Worm (Caenorhabditis elegans): ENCODE results near the gene srh-16.

The srh-16 gene

ce11 chrV:12276946-12277345, 14.7 kb upstream of the srh-16 start, which contains the start of gene bnc-1:
TSS of gene bnc-1 (minus strand) at chrV:12277046.
- no peak for TF ChIP-seq pes-1 (GFP tag; IDR thresholded peaks at IDR 0.05)
- TF ChIP-seq tbx-11 (GFP tag; IDR thresholded peaks at IDR 0.05), result no peak
- no peak for TF ChIP-seq hmg-4 (GFP tag; optimal IDR thresholded peaks at IDR 0.05)
- no peak for TF ChIP-seq B0310.2 (tag; optimal IDR thresholded peaks at IDR 0.05)
- TF ChIP-seq tbx-37 (GFP tag; conservative IDR thresholded peaks at IDR 0.05), result no peak
- TF ChIP-seq ceh-36 (tag; optimal IDR thresholded peaks at IDR 0.05), result no peak
- no peak for TF ChIP-seq ets-7 (tag; optimal IDR thresholded peaks at IDR 0.05)

- TF ChIP-seq ceh-36 (tag; optimal IDR thresholded peaks at IDR 0.05), result peak; percentile 3
- TF ChIP-seq sea-1 (GFP tag; conservative IDR thresholded peaks at IDR 0.05), result no peak
- no peak for TF ChIP-seq F13C5.2 (tag; optimal IDR thresholded peaks at IDR 0.05)
These were observed 10.2 kb upstream of the srh-16 start for ce11 chrV:12281508-12281907.

- TF ChIP-seq hnd-1 (tag; optimal IDR thresholded peaks at IDR 0.05), result no peak
- no peak for TF ChIP-seq scrt-1 (GFP tag; IDR thresholded peaks at IDR 0.05)
- TF ChIP-seq B0310.2 (tag; optimal IDR thresholded peaks at IDR 0.05), result no peak
- TF ChIP-seq hmbx-1 (tag; optimal IDR thresholded peaks at IDR 0.05), result no peak
- no peak for TF ChIP-seq ceh-36 (tag; optimal IDR thresholded peaks at IDR 0.05)
These were observed 8.5 kb upstream of the srh-16 start, which contains the start of gene F55C5.10 for ce11 chrV:12283187-12283586. TSS of gene F55C5.10 (plus strand) at chrV:12283487.

ce11 chrV:12287667-12288066, 4.0 kb upstream of the srh-16 start:
- TF ChIP-seq ets-7 (tag; optimal IDR thresholded peaks at IDR 0.05), result no peak
- TF ChIP-seq pes-1 (GFP tag; IDR thresholded peaks at IDR 0.05), result no peak
- no peak for TF ChIP-seq hmg-4 (GFP tag; optimal IDR thresholded peaks at IDR 0.05)
- TF ChIP-seq hnd-1 (tag; optimal IDR thresholded peaks at IDR 0.05), result no peak
- no peak for TF ChIP-seq F13C5.2 (tag; optimal IDR thresholded peaks at IDR 0.05)
- TF ChIP-seq flt-1 (GFP tag; IDR thresholded peaks at IDR 0.05), result no peak
- TF ChIP-seq tbx-11 (GFP tag; IDR thresholded peaks at IDR 0.05), result no peak
- no peak for TF ChIP-seq aly-1 (tag; optimal IDR thresholded peaks at IDR 0.05)
- TF ChIP-seq tra-4 (tag; optimal IDR thresholded peaks at IDR 0.05), result no peak
- no peak for TF ChIP-seq tbx-37 (GFP tag; conservative IDR thresholded peaks at IDR 0.05)
- TF ChIP-seq hmbx-1 (tag; optimal IDR thresholded peaks at IDR 0.05), result no peak
- no peak for TF ChIP-seq sea-1 (GFP tag; conservative IDR thresholded peaks at IDR 0.05)
- no peak for TF ChIP-seq ceh-13 (GFP tag; optimal IDR thresholded peaks at IDR 0.05)
- no peak for TF ChIP-seq ama-1 (optimal IDR thresholded peaks at IDR 0.05)
- no peak for TF ChIP-seq scrt-1 (GFP tag; IDR thresholded peaks at IDR 0.05)
- no peak for TF ChIP-seq ceh-36 (tag; optimal IDR thresholded peaks at IDR 0.05)
- no peak for TF ChIP-seq B0310.2 (tag; optimal IDR thresholded peaks at IDR 0.05)

- no peak for TF ChIP-seq F13C5.2 (tag; optimal IDR thresholded peaks at IDR 0.05)
- no peak for TF ChIP-seq ama-1 (optimal IDR thresholded peaks at IDR 0.05)
- no peak for TF ChIP-seq hnd-1 (tag; optimal IDR thresholded peaks at IDR 0.05)
- no peak for TF ChIP-seq ceh-36 (tag; optimal IDR thresholded peaks at IDR 0.05)
- no peak for TF ChIP-seq ets-7 (tag; optimal IDR thresholded peaks at IDR 0.05)
- TF ChIP-seq aly-1 (tag; optimal IDR thresholded peaks at IDR 0.05), result no peak
- no peak for TF ChIP-seq B0310.2 (tag; optimal IDR thresholded peaks at IDR 0.05)
- no peak for TF ChIP-seq flt-1 (GFP tag; IDR thresholded peaks at IDR 0.05)
- no peak for TF ChIP-seq hmg-4 (GFP tag; optimal IDR thresholded peaks at IDR 0.05)
These were observed 3.1 kb upstream of the srh-16 start, which contains the start of gene rskd-1 for ce11 chrV:12288577-12288976. TSS of gene rskd-1 (minus strand) at chrV:12288615.

ce11 chrV:12294091-12294490, 2.4 kb downstream of the srh-16 start:
- TF ChIP-seq sea-1 (GFP tag; conservative IDR thresholded peaks at IDR 0.05) (no peak), ceh-36 (tag; optimal IDR thresholded peaks at IDR 0.05) (no peak), ama-1 (optimal IDR thresholded peaks at IDR 0.05) (no peak), ets-7 (tag; optimal IDR thresholded peaks at IDR 0.05) (no peak), B0310.2 (tag; optimal IDR thresholded peaks at IDR 0.05) (no peak), ceh-13 (GFP tag; optimal IDR thresholded peaks at IDR 0.05) (no peak), tra-4 (tag; optimal IDR thresholded peaks at IDR 0.05) (no peak), aly-1 (tag; optimal IDR thresholded peaks at IDR 0.05) (no peak), pes-1 (GFP tag; IDR thresholded peaks at IDR 0.05) (no peak), scrt-1 (GFP tag; IDR thresholded peaks at IDR 0.05) (no peak), flt-1 (GFP tag; IDR thresholded peaks at IDR 0.05) (no peak), hmg-4 (GFP tag; optimal IDR thresholded peaks at IDR 0.05) (no peak), hmbx-1 (tag; optimal IDR thresholded peaks at IDR 0.05) (no peak), hnd-1 (tag; optimal IDR thresholded peaks at IDR 0.05) (no peak), F13C5.2 (tag; optimal IDR thresholded peaks at IDR 0.05) (no peak), tbx-37 (GFP tag; conservative IDR thresholded peaks at IDR 0.05) (no peak), tbx-11 (GFP tag; IDR thresholded peaks at IDR 0.05) (no peak)

- TF ChIP-seq tra-4 (tag; optimal IDR thresholded peaks at IDR 0.05), result no peak
- peak; percentile 2 for TF ChIP-seq hmg-4 (GFP tag; optimal IDR thresholded peaks at IDR 0.05)
These were observed 3.4 kb downstream of the srh-16 start for ce11 chrV:12295015-12295414.

- TF ChIP-seq ceh-13 (GFP tag; optimal IDR thresholded peaks at IDR 0.05) (no peak), hmbx-1 (tag; optimal IDR thresholded peaks at IDR 0.05) (no peak), pes-1 (GFP tag; IDR thresholded peaks at IDR 0.05) (no peak), hnd-1 (tag; optimal IDR thresholded peaks at IDR 0.05) (no peak)
These were observed 3.9 kb downstream of the srh-16 start for ce11 chrV:12295520-12295919.

ce11 chrV:12296122-12296521, 4.5 kb downstream of the srh-16 start:
- TF ChIP-seq ets-7 (tag; optimal IDR thresholded peaks at IDR 0.05), result no peak
- TF ChIP-seq scrt-1 (GFP tag; IDR thresholded peaks at IDR 0.05), result no peak
- TF ChIP-seq hmg-4 (GFP tag; optimal IDR thresholded peaks at IDR 0.05), result no peak
- TF ChIP-seq hnd-1 (tag; optimal IDR thresholded peaks at IDR 0.05), result no peak
- TF ChIP-seq ceh-13 (GFP tag; optimal IDR thresholded peaks at IDR 0.05), result no peak
- no peak for TF ChIP-seq flt-1 (GFP tag; IDR thresholded peaks at IDR 0.05)

All from whole organism, early embryonic.